Worm (Caenorhabditis elegans) whole organism, L2 larva: Measurements from ENCODE around the gene srh-297.
A peak's percentile ranks its signal among the peaks of the same experiment; 100 is the strongest.

Experiments
- C34F6.9 ChIP-seq: fragments of 150-350 bp; optimal IDR thresholded peaks from 2 replicates; lab custom pipeline; 2014; ENCODE audit warnings: missing biosample characterization, missing genetic modification characterization
- F13H6.1 ChIP-seq: sonication (generic microtip); optimal IDR thresholded peaks from 2 replicates; lab custom pipeline; 2016; ENCODE audit warnings: missing genetic modification characterization, missing compliant biosample characterization
- Y55F3AM.14 ChIP-seq: fragments of 200-800 bp; sonication (Bioruptor generic); optimal IDR thresholded peaks from 2 replicates; lab custom pipeline; 2018; ENCODE audit warnings: mild to moderate bottlenecking, missing genetic modification characterization, missing compliant biosample characterization
- ZK546.5 ChIP-seq: sonication (generic microtip); optimal IDR thresholded peaks from 2 replicates; lab custom pipeline; 2017; ENCODE audit warnings: missing biosample characterization, missing genetic modification characterization
- alr-1 ChIP-seq: fragments of 150-350 bp; optimal IDR thresholded peaks from 2 replicates; lab custom pipeline; 2014; ENCODE audit warnings: missing biosample characterization, missing genetic modification characterization
- aly-2 ChIP-seq: fragments of 150-350 bp; optimal IDR thresholded peaks from 2 replicates; lab custom pipeline; 2014; ENCODE audit warnings: missing biosample characterization, missing genetic modification characterization
- ama-1 ChIP-seq: fragments of 150-350 bp; optimal IDR thresholded peaks from 2 replicates; lab custom pipeline; 2018; ENCODE audit warnings: inconsistent platforms
- blmp-1 ChIP-seq: sonication (generic microtip); optimal IDR thresholded peaks from 2 replicates; lab custom pipeline; 2017; ENCODE audit warnings: missing genetic modification characterization, mild to moderate bottlenecking, missing compliant biosample characterization, antibody characterized with exemption, moderate library complexity; ENCODE audit not compliant: insufficient read depth
- crh-2 ChIP-seq: sonication (generic microtip); optimal IDR thresholded peaks from 2 replicates; lab custom pipeline; 2017; ENCODE audit warnings: missing biosample characterization, missing genetic modification characterization
- dmd-4 ChIP-seq: sonication (generic microtip); optimal IDR thresholded peaks from 2 replicates; lab custom pipeline; 2017; ENCODE audit warnings: missing biosample characterization, missing genetic modification characterization
- egl-27 ChIP-seq: sonication (generic microtip); optimal IDR thresholded peaks from 3 replicates; lab custom pipeline; 2017; ENCODE audit warnings: missing biosample characterization, missing genetic modification reagents, missing genetic modification characterization
- elt-3 ChIP-seq: sonication (generic microtip); optimal IDR thresholded peaks from 2 replicates; lab custom pipeline; 2017; ENCODE audit warnings: missing biosample characterization, missing genetic modification characterization
- fos-1 ChIP-seq: fragments of 150-350 bp; optimal IDR thresholded peaks from 2 replicates; lab custom pipeline; 2014; ENCODE audit warnings: missing biosample characterization, missing genetic modification characterization
- gmeb-1 ChIP-seq: fragments of 150-350 bp; optimal IDR thresholded peaks from 2 replicates; lab custom pipeline; 2014; ENCODE audit warnings: missing biosample characterization, missing genetic modification characterization
- lin-11 ChIP-seq: fragments of 150-350 bp; sonication (generic microtip); optimal IDR thresholded peaks from 2 replicates; lab custom pipeline; 2014; ENCODE audit warnings: missing biosample characterization, missing genetic modification characterization, inconsistent platforms, mixed read lengths
- lin-13 ChIP-seq: fragments of 150-350 bp; optimal IDR thresholded peaks from 2 replicates; lab custom pipeline; 2014; ENCODE audit warnings: missing biosample characterization, missing genetic modification reagents, missing genetic modification characterization
- lin-39 ChIP-seq: fragments of 150-350 bp; optimal IDR thresholded peaks from 2 replicates; lab custom pipeline; 2014; ENCODE audit warnings: missing biosample characterization, missing genetic modification reagents, missing genetic modification characterization
- mdl-1 ChIP-seq, 2 experiments: fragments of 150-350 bp in 1 of 2; sonication (generic microtip) in 1 of 2; optimal IDR thresholded peaks; 2 replicates each; lab custom pipeline; 2017; ENCODE audit warnings: missing biosample characterization in 2 of 2, missing genetic modification characterization in 2 of 2
- nhr-10 ChIP-seq: sonication (generic microtip); optimal IDR thresholded peaks from 2 replicates; lab custom pipeline; 2017; ENCODE audit warnings: missing biosample characterization, missing genetic modification characterization
- nhr-129 ChIP-seq: fragments of 150-350 bp; optimal IDR thresholded peaks from 2 replicates; lab custom pipeline; 2014; ENCODE audit warnings: missing biosample characterization, missing genetic modification characterization
- nhr-21 ChIP-seq: fragments of 150-350 bp; optimal IDR thresholded peaks from 2 replicates; lab custom pipeline; 2014; ENCODE audit warnings: missing biosample characterization, missing genetic modification characterization
- nhr-23 ChIP-seq: fragments of 150-350 bp; optimal IDR thresholded peaks from 2 replicates; lab custom pipeline; 2014; ENCODE audit warnings: missing biosample characterization, missing genetic modification reagents, missing genetic modification characterization
- nhr-237 ChIP-seq: fragments of 150-350 bp; optimal IDR thresholded peaks from 2 replicates; lab custom pipeline; 2014; ENCODE audit warnings: missing biosample characterization, missing genetic modification characterization
- nhr-25 ChIP-seq: fragments of 150-350 bp; sonication (generic microtip); optimal IDR thresholded peaks from 3 replicates; lab custom pipeline; 2014; ENCODE audit warnings: missing biosample characterization, missing genetic modification characterization
- nhr-6 ChIP-seq: fragments of 150-350 bp; optimal IDR thresholded peaks from 2 replicates; lab custom pipeline; 2014; ENCODE audit warnings: missing biosample characterization, missing genetic modification characterization
- peb-1 ChIP-seq: fragments of 150-350 bp; optimal IDR thresholded peaks from 2 replicates; lab custom pipeline; 2014; ENCODE audit warnings: missing biosample characterization, missing genetic modification characterization
- skn-1 ChIP-seq: sonication (generic microtip); optimal IDR thresholded peaks from 2 replicates; lab custom pipeline; 2017; ENCODE audit warnings: missing biosample characterization, missing genetic modification characterization
- sma-3 ChIP-seq: sonication (generic microtip); optimal IDR thresholded peaks from 2 replicates; lab custom pipeline; 2016; ENCODE audit warnings: missing genetic modification reagents, missing genetic modification characterization, missing compliant biosample characterization
- sma-9 ChIP-seq, 2 experiments: fragments of 150-350 bp in 1 of 2; sonication (generic microtip) in 1 of 2; optimal IDR thresholded peaks; 2 replicates each; lab custom pipeline; 2014 to 2016; ENCODE audit warnings: missing genetic modification characterization in 2 of 2, mild to moderate bottlenecking in 1 of 2, missing biosample characterization in 1 of 2, missing compliant biosample characterization in 1 of 2, missing genetic modification reagents in 1 of 2, moderate library complexity in 1 of 2
- snpc-4 ChIP-seq: fragments of 150-350 bp; optimal IDR thresholded peaks from 2 replicates; lab custom pipeline; 2014; ENCODE audit warnings: missing biosample characterization, missing genetic modification characterization
- unc-39 ChIP-seq: fragments of 150-350 bp; optimal IDR thresholded peaks from 2 replicates; lab custom pipeline; 2014; ENCODE audit warnings: missing biosample characterization, missing genetic modification characterization
- unc-55 ChIP-seq: fragments of 150-350 bp; sonication (generic microtip); optimal IDR thresholded peaks from 3 replicates; lab custom pipeline; 2014; ENCODE audit warnings: missing biosample characterization, missing genetic modification reagents, missing genetic modification characterization
- ztf-1 ChIP-seq: fragments of 200-800 bp; sonication (Bioruptor generic); conservative IDR thresholded peaks from 2 replicates; pipeline ENCODE4 v1.3.6; 2022; ENCODE audit warnings: missing genetic modification characterization, missing compliant biosample characterization
- ztf-11 ChIP-seq: sonication (generic microtip); optimal IDR thresholded peaks from 2 replicates; lab custom pipeline; 2017; ENCODE audit warnings: missing biosample characterization, missing genetic modification characterization
- ztf-4 ChIP-seq: fragments of 150-350 bp; optimal IDR thresholded peaks from 2 replicates; lab custom pipeline; 2014; ENCODE audit warnings: missing biosample characterization, missing genetic modification characterization

srh-297 gene

DNA sequence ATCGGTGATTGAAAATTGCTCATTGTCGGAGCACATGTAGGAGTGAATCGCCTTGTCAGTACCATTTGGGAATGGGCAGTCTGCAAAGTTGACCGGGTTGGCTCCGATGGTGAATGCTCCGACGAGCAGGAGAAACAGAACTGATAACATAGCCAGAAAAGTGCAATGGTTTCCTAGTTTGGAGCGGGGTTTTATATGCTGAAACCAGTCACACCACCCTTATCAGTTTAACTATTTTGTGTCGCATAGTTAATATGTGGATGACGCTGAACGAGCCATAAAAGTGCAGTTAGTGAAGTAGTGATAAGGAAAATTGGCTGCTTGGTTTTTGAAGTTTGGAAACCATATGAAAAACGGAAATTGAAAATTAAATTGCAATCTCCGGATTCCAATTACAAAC is 15.5 kb upstream of the srh-297 start, which contains the start of gene C17F4.7:
Gene C17F4.7 (minus strand): TSS at position 180 of the 400 bp plus-strand sequence.
- no peak for TF ChIP-seq snpc-4 (tag; lab: Kevin White, UChicago)
- TF ChIP-seq gmeb-1 (tag; lab: Kevin White, UChicago) = peak; percentile 29
- TF ChIP-seq sma-3 (GFP tag; lab: Kevin White, UChicago) = peak; percentile 9
- no peak for TF ChIP-seq ztf-11 (tag; lab: Kevin White, UChicago)
- peak; percentile 52 for TF ChIP-seq sma-9 (GFP tag; optimal IDR thresholded peaks at IDR 0.05; lab: Kevin White, UChicago)
- TF ChIP-seq sma-9 (tag; optimal IDR thresholded peaks at IDR 0.05; lab: Kevin White, UChicago) = no peak
- TF ChIP-seq F13H6.1 (tag; lab: Kevin White, UChicago) = peak; percentile 2
- peak; percentile 87 for TF ChIP-seq crh-2 (tag; lab: Kevin White, UChicago)
- TF ChIP-seq ztf-4 (tag; lab: Kevin White, UChicago) = no peak
- TF ChIP-seq fos-1 = peak; percentile 69

DNA sequence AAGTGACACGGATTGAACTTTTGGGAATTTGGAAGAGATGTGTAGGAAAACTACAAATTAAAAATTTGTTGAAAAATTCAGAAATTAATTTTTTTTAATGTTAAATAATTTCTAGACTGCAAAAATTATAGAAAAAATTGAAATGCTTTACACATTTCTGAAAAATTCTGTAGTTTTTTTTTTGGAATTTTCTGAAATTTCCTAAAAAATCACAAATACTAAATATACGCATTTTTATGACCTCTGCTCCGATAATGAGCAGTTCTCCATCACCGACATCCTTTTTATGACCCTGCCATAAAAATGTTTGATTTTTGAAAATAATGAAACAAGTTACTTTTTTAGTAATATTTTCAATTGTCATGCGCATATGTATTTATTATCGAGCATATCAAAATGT is 14.4 kb upstream of the srh-297 start:
- TF ChIP-seq alr-1 (tag; lab: Kevin White, UChicago) = no peak
- no peak for TF ChIP-seq nhr-6 (tag; lab: Kevin White, UChicago)
- no peak for TF ChIP-seq gmeb-1 (tag; lab: Kevin White, UChicago)
- TF ChIP-seq fos-1 = peak; percentile 50
- peak; percentile 6 for TF ChIP-seq lin-13 (GFP tag; lab: Kevin White, UChicago)

DNA sequence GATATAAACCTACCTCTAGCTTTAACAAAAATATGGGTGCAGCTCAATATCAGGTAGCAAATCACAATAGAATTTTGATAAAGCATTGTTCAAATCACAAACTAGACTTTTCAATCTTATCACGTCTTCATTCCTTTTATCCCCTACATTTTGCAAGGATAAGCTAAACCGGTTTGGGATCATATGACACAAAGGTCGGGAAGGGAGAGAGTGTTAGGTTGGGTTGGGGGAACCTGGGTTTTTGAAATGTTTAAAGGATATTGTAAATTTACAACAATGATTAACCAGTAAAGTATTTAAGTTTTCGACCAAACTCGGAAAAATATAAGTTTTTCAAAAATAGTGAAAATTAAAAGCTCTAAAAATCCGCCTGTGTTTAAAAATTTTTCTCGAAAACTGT is 13.7 kb upstream of the srh-297 start, which contains the start of gene C17F4.12:
Gene C17F4.12 (minus strand): TSS at position 101 of the 400 bp plus-strand sequence.
- TF ChIP-seq unc-55 (GFP tag; lab: Kevin White, UChicago) (no peak), nhr-10 (no peak), nhr-23 (tag; lab: Kevin White, UChicago) (no peak), lin-39 (tag; lab: Kevin White, UChicago) (no peak), nhr-21 (tag; lab: Kevin White, UChicago) (no peak), C34F6.9 (tag; lab: Kevin White, UChicago) (no peak), sma-3 (GFP tag; lab: Kevin White, UChicago) (no peak), Y55F3AM.14 (GFP tag; lab: Kevin White, UChicago) (no peak), skn-1 (tag; lab: Kevin White, UChicago) (no peak), mdl-1 (tag; optimal IDR thresholded peaks at IDR 0.05; lab: Kevin White, UChicago) (no peak), alr-1 (tag; lab: Kevin White, UChicago) (no peak), unc-39 (tag; lab: Kevin White, UChicago) (no peak), ama-1 (lab: Kevin White, UChicago) (no peak), nhr-25 (tag; lab: Kevin White, UChicago) (no peak), fos-1 (no peak)

DNA sequence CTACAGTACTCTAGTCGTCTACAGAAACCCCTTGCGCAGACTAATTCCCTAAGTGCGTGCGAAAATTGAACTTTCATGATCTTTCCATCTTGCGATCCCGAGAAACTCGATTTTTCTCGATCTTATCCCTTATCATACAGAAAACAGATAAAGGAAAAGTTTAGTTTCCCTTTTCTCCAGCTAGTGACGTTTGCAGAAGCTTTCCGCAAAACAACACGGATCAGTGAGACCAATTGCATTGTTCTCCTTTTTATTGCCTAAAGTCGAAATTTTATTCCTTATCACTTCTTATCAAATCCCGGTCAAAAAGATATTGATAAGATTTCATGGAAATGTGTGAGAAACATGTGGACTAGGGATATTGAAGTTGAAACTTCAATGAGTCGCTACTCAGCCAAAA is 11.5 kb upstream of the srh-297 start:
- TF ChIP-seq nhr-21 (tag; lab: Kevin White, UChicago) = peak; percentile 68
- TF ChIP-seq sma-3 (GFP tag; lab: Kevin White, UChicago) = no peak
- TF ChIP-seq blmp-1 (tag; lab: Kevin White, UChicago) = peak; percentile 9

DNA sequence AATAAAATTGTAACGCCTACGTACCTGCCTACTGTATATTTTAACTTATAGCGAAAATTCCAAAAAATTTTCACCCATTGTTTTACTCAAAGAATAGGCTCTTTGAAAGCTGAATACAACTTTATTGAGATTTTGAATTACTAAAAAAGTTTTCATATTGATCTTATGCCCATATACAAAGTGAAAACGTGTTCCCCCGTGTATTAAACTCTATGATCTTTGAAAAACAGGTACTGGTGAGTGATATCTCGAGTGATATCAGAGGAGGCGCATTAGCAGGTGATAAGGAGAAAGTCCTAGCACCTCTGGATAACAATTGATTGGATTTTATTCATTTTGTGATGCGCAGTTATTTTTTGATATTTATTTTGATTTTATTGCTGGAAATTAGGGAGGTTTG is 9.9 kb upstream of the srh-297 start, which contains the start of gene C17F4.3:
Gene C17F4.3 (plus strand): TSS at position 301 of the 400 bp plus-strand sequence.
- no peak for TF ChIP-seq unc-55 (GFP tag; lab: Kevin White, UChicago)
- TF ChIP-seq elt-3 = no peak
- no peak for TF ChIP-seq aly-2 (tag; lab: Kevin White, UChicago)
- no peak for TF ChIP-seq lin-39 (tag; lab: Kevin White, UChicago)
- no peak for TF ChIP-seq unc-39 (tag; lab: Kevin White, UChicago)
- no peak for TF ChIP-seq fos-1
- TF ChIP-seq dmd-4 (tag; lab: Kevin White, UChicago) = no peak
- no peak for TF ChIP-seq nhr-237 (tag; lab: Kevin White, UChicago)
- no peak for TF ChIP-seq egl-27 (tag; lab: Kevin White, UChicago)
- TF ChIP-seq sma-3 (GFP tag; lab: Kevin White, UChicago) = no peak
- TF ChIP-seq ama-1 (lab: Kevin White, UChicago) = no peak

DNA sequence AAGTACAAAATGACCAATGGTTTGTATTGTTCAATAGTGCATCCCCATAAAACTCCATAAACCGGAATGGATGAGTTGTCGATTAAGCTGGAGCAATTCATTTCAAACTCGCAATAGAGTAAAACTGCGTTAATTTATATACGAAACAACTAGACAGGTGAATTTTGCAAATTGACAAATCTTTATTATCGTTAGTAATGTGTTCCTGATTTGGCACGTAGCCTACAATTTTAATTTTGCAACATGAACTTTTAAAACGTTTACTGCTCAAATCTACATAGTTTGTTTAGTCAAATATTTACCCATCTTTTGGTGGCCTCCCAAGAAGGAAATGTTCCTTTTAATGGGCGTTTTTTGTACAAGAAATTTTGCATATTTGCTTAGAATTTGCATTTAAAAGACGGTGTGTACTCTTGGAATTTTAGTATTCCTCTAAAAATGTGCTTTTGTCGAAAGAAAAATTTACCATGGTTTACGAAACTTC is 6.8 kb upstream of the srh-297 start, which contains the start of the genes srz-67 and C17F4.11:
Gene srz-67 (minus strand): TSS at position 101 of the 484 bp plus-strand sequence.
Gene C17F4.11 (plus strand): TSS at position 434 of the 484 bp plus-strand sequence.
- TF ChIP-seq lin-11 (no peak), dmd-4 (tag; lab: Kevin White, UChicago) (no peak), peb-1 (no peak), nhr-129 (tag; lab: Kevin White, UChicago) (no peak), unc-39 (tag; lab: Kevin White, UChicago) (no peak), F13H6.1 (tag; lab: Kevin White, UChicago) (no peak), ztf-4 (tag; lab: Kevin White, UChicago) (no peak), ztf-1 (no peak), ZK546.5 (no peak), sma-9 (GFP tag; optimal IDR thresholded peaks at IDR 0.05; lab: Kevin White, UChicago) (no peak), sma-9 (tag; optimal IDR thresholded peaks at IDR 0.05; lab: Kevin White, UChicago) (no peak)
